Fruit fly (Drosophila melanogaster): ENCODE data around the gene TfIIA-S.

TfIIA-S gene

dm6 chr3R:23920874-23921539, 30.1 kb upstream of the TfIIA-S start:
- no peak for TF ChIP-seq CG8478 (optimal IDR thresholded peaks at IDR 0.05)
- TF ChIP-seq CTCF (optimal IDR thresholded peaks at IDR 0.05), result no peak

dm6 chr3R:23920387-23920786, 29.5 kb upstream of the TfIIA-S start:
- no peak for TF ChIP-seq CG8478 (optimal IDR thresholded peaks at IDR 0.05)
- no peak for TF ChIP-seq CTCF (optimal IDR thresholded peaks at IDR 0.05)

- TF ChIP-seq CTCF (optimal IDR thresholded peaks at IDR 0.05) (no peak), CG8478 (optimal IDR thresholded peaks at IDR 0.05) (no peak)
These were observed 28.5 kb upstream of the TfIIA-S start for dm6 chr3R:23919366-23919765.

dm6 chr3R:23915967-23916366, 25.1 kb upstream of the TfIIA-S start:
- TF ChIP-seq CG8478 (optimal IDR thresholded peaks at IDR 0.05) (no peak), CTCF (optimal IDR thresholded peaks at IDR 0.05) (no peak)

- TF ChIP-seq CTCF (optimal IDR thresholded peaks at IDR 0.05) (no peak), CG8478 (optimal IDR thresholded peaks at IDR 0.05) (no peak)
These were observed 24.2 kb upstream of the TfIIA-S start for dm6 chr3R:23915042-23915428.

- TF ChIP-seq CTCF (optimal IDR thresholded peaks at IDR 0.05) (no peak), CG8478 (optimal IDR thresholded peaks at IDR 0.05) (no peak)
These were observed 23.7 kb upstream of the TfIIA-S start for dm6 chr3R:23914415-23915041.

DNA sequence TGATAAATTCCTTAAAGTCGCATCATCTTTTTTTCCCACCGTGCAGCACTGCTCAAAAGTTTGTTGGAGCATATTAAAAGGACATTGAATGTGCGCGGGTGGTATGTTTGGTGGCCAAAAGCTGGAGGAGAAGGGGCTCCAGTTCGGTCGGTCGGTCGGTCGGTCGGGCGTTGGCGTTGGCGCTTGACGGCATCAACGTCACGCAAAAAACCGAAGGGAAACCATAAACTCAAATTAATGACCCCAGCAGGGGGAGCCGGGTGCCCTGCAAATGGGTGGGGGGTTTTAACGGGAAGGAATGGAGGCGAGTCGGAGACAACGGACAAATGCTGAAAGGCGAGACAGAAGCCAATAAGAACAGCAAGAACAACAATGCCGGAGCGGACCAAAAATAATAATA, 21.5 kb upstream of the TfIIA-S start:
- no peak for TF ChIP-seq CG8478 (optimal IDR thresholded peaks at IDR 0.05)
- no peak for TF ChIP-seq CTCF (optimal IDR thresholded peaks at IDR 0.05)

DNA sequence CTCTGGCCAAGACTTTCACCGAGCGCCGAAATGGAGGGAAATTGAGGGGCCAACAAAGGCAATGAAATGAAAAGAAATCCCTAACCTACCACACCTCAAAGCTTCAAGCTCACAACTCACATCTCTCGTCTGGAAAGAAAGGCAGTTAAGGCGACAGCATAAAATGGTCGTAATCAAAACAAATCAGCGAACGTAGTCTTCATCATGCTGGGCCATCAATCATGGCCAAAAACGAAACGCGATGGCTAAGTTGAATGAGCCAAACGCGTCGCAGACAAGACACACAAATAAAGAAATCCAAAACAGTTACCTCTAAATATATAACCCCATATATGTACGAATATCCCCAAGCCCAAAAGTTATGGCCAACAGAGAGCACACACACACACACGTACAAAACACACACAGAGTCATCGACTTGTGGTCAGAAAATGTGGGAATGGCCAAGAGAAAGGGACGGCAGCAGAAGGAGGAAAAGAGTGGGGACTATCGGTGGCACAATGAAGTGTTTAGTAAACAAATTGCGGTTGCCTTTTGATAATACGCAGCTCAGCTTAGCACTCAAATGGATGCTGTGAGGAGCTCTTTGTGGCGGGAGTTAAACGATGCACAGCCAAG, 20.3 kb upstream of the TfIIA-S start:
- no peak for TF ChIP-seq CTCF (optimal IDR thresholded peaks at IDR 0.05)
- TF ChIP-seq CG8478 (optimal IDR thresholded peaks at IDR 0.05), result no peak

DNA sequence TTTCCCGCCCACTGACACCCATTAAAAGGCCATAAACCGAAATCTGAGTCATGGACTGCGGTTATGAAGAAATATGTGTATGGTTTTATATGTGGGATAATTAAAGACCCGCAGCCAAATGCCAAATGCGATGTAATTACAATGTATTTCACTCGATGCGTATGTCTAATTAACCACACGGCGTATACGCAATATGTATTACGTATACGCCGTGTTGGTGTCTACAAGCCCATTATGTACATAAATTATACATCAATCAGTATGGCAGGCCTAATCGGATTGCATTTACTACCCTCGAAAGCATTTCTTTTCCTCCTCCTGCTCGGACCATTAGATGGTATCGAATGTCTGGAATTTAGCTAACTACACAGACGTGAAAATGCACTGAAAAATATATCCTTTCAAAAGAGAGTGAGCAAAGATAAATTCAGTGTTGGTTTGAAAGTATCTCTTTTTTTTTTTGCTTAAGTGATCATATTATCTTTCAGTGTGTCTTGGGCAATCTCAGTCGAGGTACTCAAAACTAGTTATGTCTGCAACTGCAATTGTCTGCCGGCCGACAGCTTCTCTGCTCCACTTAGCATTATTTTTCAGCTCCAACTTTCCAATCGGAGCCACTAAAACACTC, 19.5 kb upstream of the TfIIA-S start:
- TF ChIP-seq CG8478 (optimal IDR thresholded peaks at IDR 0.05) (no peak), CTCF (optimal IDR thresholded peaks at IDR 0.05) (no peak)

- TF ChIP-seq CTCF (optimal IDR thresholded peaks at IDR 0.05) (no peak), CG8478 (optimal IDR thresholded peaks at IDR 0.05) (no peak)
These were observed 18.5 kb upstream of the TfIIA-S start for dm6 chr3R:23909347-23909862.

dm6 chr3R:23903425-23903824, 12.6 kb upstream of the TfIIA-S start:
- no peak for TF ChIP-seq CTCF (optimal IDR thresholded peaks at IDR 0.05)
- TF ChIP-seq CG8478 (optimal IDR thresholded peaks at IDR 0.05), result no peak

dm6 chr3R:23902557-23902956, 11.7 kb upstream of the TfIIA-S start:
- TF ChIP-seq CG8478 (optimal IDR thresholded peaks at IDR 0.05) (no peak), CTCF (optimal IDR thresholded peaks at IDR 0.05) (peak; percentile 8 to 22)

DNA sequence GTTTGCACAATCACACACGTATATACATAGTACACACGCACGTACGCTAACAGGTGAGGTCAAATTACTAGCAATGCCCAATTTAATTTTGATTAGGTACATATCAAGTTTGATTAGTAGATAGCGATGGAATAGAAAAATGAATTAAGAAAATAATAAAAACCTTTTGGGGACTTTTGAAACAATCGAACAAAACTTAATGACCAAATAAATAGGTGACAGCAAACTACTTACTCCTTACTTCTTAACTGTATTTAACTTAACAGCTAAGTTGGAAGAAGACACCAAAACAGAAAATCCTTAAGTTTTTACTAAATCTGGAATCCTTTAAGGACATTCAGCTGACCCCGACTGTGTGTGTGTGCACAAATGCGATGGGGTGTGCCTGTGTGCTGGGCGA, 11.2 kb upstream of the TfIIA-S start:
- TF ChIP-seq CG8478 (optimal IDR thresholded peaks at IDR 0.05) (no peak), CTCF (optimal IDR thresholded peaks at IDR 0.05) (no peak)

dm6 chr3R:23900092-23900491, 9.2 kb upstream of the TfIIA-S start:
- TF ChIP-seq CTCF (optimal IDR thresholded peaks at IDR 0.05), result peak; percentile 57 to 65
- no peak for TF ChIP-seq CG8478 (optimal IDR thresholded peaks at IDR 0.05)

DNA sequence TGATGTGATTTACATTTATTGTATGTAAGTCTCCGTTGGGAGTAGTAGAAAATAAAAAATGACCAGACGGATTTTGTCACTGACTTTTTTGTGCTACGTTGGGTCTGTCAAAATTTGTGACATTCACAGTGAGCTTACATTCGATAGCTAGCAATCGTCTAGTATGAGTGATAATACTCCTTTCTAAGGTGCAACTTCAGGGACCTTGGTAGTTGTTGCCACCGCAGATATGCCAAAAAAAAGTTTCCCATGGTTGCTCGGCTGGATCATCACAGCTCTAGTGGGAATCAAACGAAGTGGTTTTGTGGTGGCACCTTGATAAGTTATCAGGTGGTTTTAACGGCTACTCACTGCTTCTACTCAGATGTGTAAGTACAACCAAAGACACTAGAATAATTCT, 2.6 kb upstream of the TfIIA-S start, which contains the start of gene tbrd-1:
Gene tbrd-1 (minus strand): TSS at position 101 of the 400 bp plus-strand sequence.
- TF ChIP-seq CG8478 (optimal IDR thresholded peaks at IDR 0.05) (no peak), CTCF (optimal IDR thresholded peaks at IDR 0.05) (no peak)

Data from S2 (cell line).